Worm (Caenorhabditis elegans) whole organism, L1 larva: ENCODE data around the gene tag-191.

ENCODE experiments used
- nhr-76 ChIP-seq: sonication (generic microtip); optimal IDR thresholded peaks from 2 replicates; lab custom pipeline; 2017; ENCODE audit warnings: missing biosample characterization, missing genetic modification characterization
- pqm-1 ChIP-seq: sonication (generic microtip); optimal IDR thresholded peaks from 3 replicates; lab custom pipeline; 2017; ENCODE audit warnings: missing biosample characterization, missing genetic modification characterization

DNA sequence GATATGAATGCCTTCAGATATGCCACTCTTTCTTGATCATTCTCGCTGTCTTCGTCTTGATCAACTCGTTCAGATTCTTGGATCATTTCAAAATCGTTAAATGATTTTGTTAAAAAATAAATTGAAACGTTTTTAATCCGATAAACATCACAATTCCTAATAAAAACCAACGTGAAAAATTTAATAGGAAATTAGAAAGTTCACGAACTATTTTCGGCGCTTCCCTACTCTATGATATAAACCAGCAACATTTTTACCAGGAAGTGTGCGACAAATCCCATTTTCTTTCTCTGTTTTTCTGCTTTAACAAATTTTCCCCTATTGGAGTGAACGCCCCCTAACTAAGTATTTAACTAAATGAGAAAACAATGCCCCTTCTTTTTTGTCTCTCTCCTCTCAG, 49.2 kb upstream of the tag-191 start, which contains the start of gene Y40H4A.2:
- TF ChIP-seq pqm-1 (no peak), nhr-76 (tag; lab: Kevin White, UChicago) (no peak)
